Comparison of ENCODE assay signal across 1 fruit fly cellular context in the genomic region with DNA sequence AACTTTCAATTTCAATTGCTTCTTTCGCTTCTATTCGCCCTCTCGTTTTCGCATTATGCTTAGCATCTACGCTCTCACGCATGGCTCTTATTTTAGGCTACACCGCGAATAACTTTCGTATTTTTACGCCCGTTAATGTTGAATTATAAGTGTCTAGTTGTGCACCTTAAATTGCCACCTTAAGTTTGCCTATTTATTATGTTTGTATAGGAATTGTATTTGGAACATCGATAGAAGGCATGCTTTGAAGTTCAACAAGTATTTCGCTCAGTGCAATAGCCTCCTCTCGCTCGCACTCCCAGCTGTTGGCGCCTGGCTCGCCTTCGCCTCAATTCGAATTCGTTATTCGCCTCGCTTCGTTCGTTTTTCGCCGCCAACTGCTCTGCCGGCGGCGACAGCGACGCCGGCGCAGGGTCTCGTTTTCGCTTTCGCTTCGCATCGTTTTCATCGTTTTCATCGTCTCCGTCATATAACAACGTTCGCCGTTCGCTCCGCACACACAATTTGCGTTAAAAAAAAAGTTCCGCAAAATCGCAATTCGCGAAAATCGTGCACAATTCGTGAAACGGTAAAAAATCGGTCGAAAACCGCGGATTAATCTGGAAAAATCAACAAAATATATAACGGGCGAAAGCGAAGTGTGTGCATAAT.
TF ChIP-seq lines count a peak whose summit lies in the region.

No protein-coding gene starts in this region.

TF ChIP-seq in whole organism, embryonic, 481 proteins besides CTCF, POLR2A, EP300 and RAD21 (continued from another document and continues in another):
- TF ChIP-seq NK7.1 (GFP tag; optimal IDR thresholded peaks at IDR 0.05; lab: Kevin White, UChicago) (peak; percentile 97), chif (GFP tag; optimal IDR thresholded peaks at IDR 0.05; lab: Kevin White, UChicago) (peak; percentile 98), CG18764 (GFP tag; optimal IDR thresholded peaks at IDR 0.05; lab: Kevin White, UChicago) (peak; percentile 95), CG7357 (GFP tag; IDR thresholded peaks at IDR 0.05; lab: Robert Waterston, UW) (peak; percentile 91), CG4328 (GFP tag; optimal IDR thresholded peaks at IDR 0.05; lab: Kevin White, UChicago) (peak; percentile 82), CG13624 (GFP tag; optimal IDR thresholded peaks at IDR 0.05; lab: Kevin White, UChicago) (peak; percentile 99), Sox102F (GFP tag; optimal IDR thresholded peaks at IDR 0.05; lab: Kevin White, UChicago) (peak; percentile 98), CG18476 (GFP tag; optimal IDR thresholded peaks at IDR 0.05; lab: Kevin White, UChicago) (peak; percentile 94), row (GFP tag; IDR thresholded peaks at IDR 0.05; lab: Robert Waterston, UW) (peak; percentile 98), CG33213 (GFP tag; optimal IDR thresholded peaks at IDR 0.05; lab: Kevin White, UChicago) (peak; percentile 98), Max (GFP tag; optimal IDR thresholded peaks at IDR 0.05; lab: Kevin White, UChicago) (peak; percentile 96), HmgZ (tag; optimal IDR thresholded peaks at IDR 0.05; lab: Kevin White, UChicago) (peak; percentile 98), Oaz (GFP tag; IDR thresholded peaks at IDR 0.05; lab: Robert Waterston, UW) (peak; percentile 94), CG8924 (tag; optimal IDR thresholded peaks at IDR 0.05; lab: Kevin White, UChicago) (peak; percentile 97), prd (optimal IDR thresholded peaks at IDR 0.05; lab: Kevin White, UChicago) (no peak), prd (GFP tag; IDR thresholded peaks at IDR 0.05; lab: Robert Waterston, UW) (peak; percentile 98), CG7987 (GFP tag; optimal IDR thresholded peaks at IDR 0.05; lab: Kevin White, UChicago) (peak; percentile 93), H2.0 (GFP tag; IDR thresholded peaks at IDR 0.05; lab: Robert Waterston, UW) (peak; percentile 96), CG13775 (GFP tag; optimal IDR thresholded peaks at IDR 0.05; lab: Kevin White, UChicago) (peak; percentile 96), cg (GFP tag; optimal IDR thresholded peaks at IDR 0.05; lab: Kevin White, UChicago) (no peak), Hsf (GFP tag; optimal IDR thresholded peaks at IDR 0.05; lab: Kevin White, UChicago) (peak; percentile 98), pb (GFP tag; optimal IDR thresholded peaks at IDR 0.05; lab: Kevin White, UChicago) (peak; percentile 97), cad (GFP tag; optimal IDR thresholded peaks at IDR 0.05; lab: Kevin White, UChicago) (no peak), CG8944 (GFP tag; optimal IDR thresholded peaks at IDR 0.05; lab: Kevin White, UChicago) (peak; percentile 98), CHES-1-like (GFP tag; optimal IDR thresholded peaks at IDR 0.05; lab: Kevin White, UChicago) (peak; percentile 98), Six4 (GFP tag; optimal IDR thresholded peaks at IDR 0.05; lab: Kevin White, UChicago) (peak; percentile 97), Atf6 (GFP tag; IDR thresholded peaks at IDR 0.05; lab: Robert Waterston, UW) (peak; percentile 98), Aef1 (GFP tag; IDR thresholded peaks at IDR 0.05; lab: Robert Waterston, UW) (peak; percentile 97), Hr39 (optimal IDR thresholded peaks at IDR 0.05; lab: Kevin White, UChicago) (no peak), sd (tag; optimal IDR thresholded peaks at IDR 0.05; lab: Kevin White, UChicago) (peak; percentile 87), ewg (GFP tag; optimal IDR thresholded peaks at IDR 0.05; lab: Kevin White, UChicago) (peak; percentile 95), CG10565 (GFP tag; optimal IDR thresholded peaks at IDR 0.05; lab: Kevin White, UChicago) (peak; percentile 82), CG9876 (GFP tag; optimal IDR thresholded peaks at IDR 0.05; lab: Kevin White, UChicago) (peak; percentile 98), CG16863 (GFP tag; optimal IDR thresholded peaks at IDR 0.05; lab: Kevin White, UChicago) (peak; percentile 98), CG11085 (GFP tag; IDR thresholded peaks at IDR 0.05; lab: Robert Waterston, UW) (peak; percentile 96), z (GFP tag; IDR thresholded peaks at IDR 0.05; lab: Robert Waterston, UW) (peak; percentile 68; the same call in 2 of the 3 replicates), CG6765 (GFP tag; optimal IDR thresholded peaks at IDR 0.05; lab: Kevin White, UChicago) (peak; percentile 90), zen (tag; optimal IDR thresholded peaks at IDR 0.05; lab: Kevin White, UChicago) (peak; percentile 91), otp (GFP tag; IDR thresholded peaks at IDR 0.05; lab: Robert Waterston, UW) (peak; percentile 96), ab (GFP tag; optimal IDR thresholded peaks at IDR 0.05; lab: Kevin White, UChicago) (peak; percentile 95), CG10959 (GFP tag; IDR thresholded peaks at IDR 0.05; lab: Robert Waterston, UW) (peak; percentile 90), CG13424 (tag; optimal IDR thresholded peaks at IDR 0.05; lab: Kevin White, UChicago) (peak; percentile 95), gsb-n (tag; optimal IDR thresholded peaks at IDR 0.05; lab: Kevin White, UChicago) (peak; percentile 91), az2 (GFP tag; optimal IDR thresholded peaks at IDR 0.05; lab: Kevin White, UChicago) (peak; percentile 97), CG5953 (GFP tag; IDR thresholded peaks at IDR 0.05; lab: Robert Waterston, UW) (peak; percentile 96), bab2 (GFP tag; optimal IDR thresholded peaks at IDR 0.05; lab: Kevin White, UChicago) (peak; percentile 98), Awh (GFP tag; IDR thresholded peaks at IDR 0.05; lab: Robert Waterston, UW) (peak; percentile 94), Jarid2 (GFP tag; optimal IDR thresholded peaks at IDR 0.05; lab: Kevin White, UChicago) (peak; percentile 87), CG18599 (GFP tag; optimal IDR thresholded peaks at IDR 0.05; lab: Kevin White, UChicago) (peak; percentile 99), Dref (GFP tag; IDR thresholded peaks at IDR 0.05; lab: Robert Waterston, UW) (peak; percentile 44; the same call in 1 of the 2 replicates), Asciz (GFP tag; optimal IDR thresholded peaks at IDR 0.05; lab: Kevin White, UChicago) (peak; percentile 94), D19A (tag; optimal IDR thresholded peaks at IDR 0.05; lab: Kevin White, UChicago) (peak; percentile 89), Oli (tag; optimal IDR thresholded peaks at IDR 0.05; lab: Kevin White, UChicago) (peak; percentile 97), CG1832 (GFP tag; optimal IDR thresholded peaks at IDR 0.05; lab: Kevin White, UChicago) (peak; percentile 61), so (GFP tag; IDR thresholded peaks at IDR 0.05; lab: Robert Waterston, UW) (peak; percentile 95), nom (GFP tag; optimal IDR thresholded peaks at IDR 0.05; lab: Kevin White, UChicago) (peak; percentile 61), CG16779 (GFP tag; IDR thresholded peaks at IDR 0.05; lab: Robert Waterston, UW) (peak; percentile 91), CG6654 (GFP tag; optimal IDR thresholded peaks at IDR 0.05; lab: Kevin White, UChicago) (peak; percentile 90), pum (GFP tag; optimal IDR thresholded peaks at IDR 0.05; lab: Kevin White, UChicago) (peak; percentile 98), dpn (GFP tag; optimal IDR thresholded peaks at IDR 0.05; lab: Kevin White, UChicago) (peak; percentile 98 to 99), Scr (GFP tag; IDR thresholded peaks at IDR 0.05; lab: Robert Waterston, UW; ENCODE audit: partially characterized antibody) (no peak), scrt (GFP tag; optimal IDR thresholded peaks at IDR 0.05; lab: Kevin White, UChicago) (peak; percentile 94), ap (GFP tag; IDR thresholded peaks at IDR 0.05; lab: Robert Waterston, UW) (peak; percentile 94), salm (tag; optimal IDR thresholded peaks at IDR 0.05; lab: Kevin White, UChicago) (peak; percentile 92), bbx (GFP tag; IDR thresholded peaks at IDR 0.05; lab: Robert Waterston, UW; ENCODE audit: partially characterized antibody) (no peak), seq (GFP tag; IDR thresholded peaks at IDR 0.05; lab: Robert Waterston, UW) (peak; percentile 95), sim (GFP tag; IDR thresholded peaks at IDR 0.05; lab: Robert Waterston, UW) (peak; percentile 94), Ada2b (GFP tag; IDR thresholded peaks at IDR 0.05; lab: Robert Waterston, UW) (peak; percentile 98), C15 (GFP tag; IDR thresholded peaks at IDR 0.05; lab: Robert Waterston, UW) (peak; percentile 91), Hr78 (GFP tag; optimal IDR thresholded peaks at IDR 0.05; lab: Kevin White, UChicago) (peak in 1 of 2 experiments; percentile 74), Neu2 (GFP tag; optimal IDR thresholded peaks at IDR 0.05; lab: Kevin White, UChicago; ENCODE audit: borderline replicate concordance) (peak; percentile 89), slbo (GFP tag; IDR thresholded peaks at IDR 0.05; lab: Robert Waterston, UW) (peak; percentile 99), CG2875 (GFP tag; optimal IDR thresholded peaks at IDR 0.05; lab: Kevin White, UChicago) (peak; percentile 94), Blimp-1 (GFP tag; optimal IDR thresholded peaks at IDR 0.05; lab: Kevin White, UChicago) (peak; percentile 96), CG11093 (GFP tag; IDR thresholded peaks at IDR 0.05; lab: Robert Waterston, UW) (peak; percentile 95), pho (GFP tag; optimal IDR thresholded peaks at IDR 0.05; lab: Kevin White, UChicago) (peak; percentile 98), CG3281 (GFP tag; optimal IDR thresholded peaks at IDR 0.05; lab: Kevin White, UChicago) (peak; percentile 97), zfh2 (GFP tag; optimal IDR thresholded peaks at IDR 0.05; lab: Kevin White, UChicago) (peak; percentile 98), Optix (GFP tag; IDR thresholded peaks at IDR 0.05; lab: Robert Waterston, UW) (peak; percentile 98), vvl (GFP tag; IDR thresholded peaks at IDR 0.05; lab: Robert Waterston, UW) (peak; percentile 98), CG12391 (tag; optimal IDR thresholded peaks at IDR 0.05; lab: Kevin White, UChicago) (peak; percentile 96), Abd-B (GFP tag; optimal IDR thresholded peaks at IDR 0.05; lab: Kevin White, UChicago) (peak; percentile 95), Xrp1 (GFP tag; IDR thresholded peaks at IDR 0.05; lab: Robert Waterston, UW) (peak; percentile 97), nau (GFP tag; optimal IDR thresholded peaks at IDR 0.05; lab: Kevin White, UChicago) (peak; percentile 95), dan (GFP tag; IDR thresholded peaks at IDR 0.05; lab: Robert Waterston, UW) (peak; percentile 86), YL-1 (GFP tag; optimal IDR thresholded peaks at IDR 0.05; lab: Kevin White, UChicago) (peak; percentile 76), CG2129 (GFP tag; IDR thresholded peaks at IDR 0.05; lab: Robert Waterston, UW; ENCODE audit: partially characterized antibody) (no peak), CG12155 (GFP tag; optimal IDR thresholded peaks at IDR 0.05; lab: Kevin White, UChicago) (peak; percentile 97), CG10462 (GFP tag; optimal IDR thresholded peaks at IDR 0.05; lab: Kevin White, UChicago) (peak; percentile 91), pita (GFP tag; optimal IDR thresholded peaks at IDR 0.05; lab: Kevin White, UChicago) (no peak), onecut (GFP tag; IDR thresholded peaks at IDR 0.05; lab: Robert Waterston, UW) (peak; percentile 91), Fer3 (tag; optimal IDR thresholded peaks at IDR 0.05; lab: Kevin White, UChicago) (peak; percentile 97), Atf-2 (GFP tag; optimal IDR thresholded peaks at IDR 0.05; lab: Kevin White, UChicago) (peak; percentile 98), CG14965 (GFP tag; optimal IDR thresholded peaks at IDR 0.05; lab: Kevin White, UChicago; ENCODE audit: borderline replicate concordance) (peak; percentile 90), CG17568 (GFP tag; optimal IDR thresholded peaks at IDR 0.05; lab: Kevin White, UChicago) (peak; percentile 91), CG10267 (tag; optimal IDR thresholded peaks at IDR 0.05; lab: Kevin White, UChicago) (peak; percentile 88), CG8359 (GFP tag; optimal IDR thresholded peaks at IDR 0.05; lab: Kevin White, UChicago; ENCODE audit: borderline replicate concordance) (peak; percentile 87), GATAe (GFP tag; conservative IDR thresholded peaks at IDR 0.05; lab: Robert Waterston, UW) (peak; percentile 86), CG14667 (GFP tag; IDR thresholded peaks at IDR 0.05; lab: Robert Waterston, UW) (peak; percentile 95), fd64A (GFP tag; optimal IDR thresholded peaks at IDR 0.05; lab: Kevin White, UChicago) (peak; percentile 91), ara (GFP tag; IDR thresholded peaks at IDR 0.05; lab: Robert Waterston, UW) (peak; percentile 95), grau (tag; optimal IDR thresholded peaks at IDR 0.05; lab: Kevin White, UChicago) (peak; percentile 96), dmrt99B (tag; optimal IDR thresholded peaks at IDR 0.05; lab: Kevin White, UChicago) (peak; percentile 98), danr (GFP tag; IDR thresholded peaks at IDR 0.05; lab: Robert Waterston, UW) (peak; percentile 95), CG43689 (GFP tag; IDR thresholded peaks at IDR 0.05; lab: Robert Waterston, UW) (peak; percentile 91), CG9932 (GFP tag; IDR thresholded peaks at IDR 0.05; lab: Robert Waterston, UW) (peak; percentile 97), CG3838 (GFP tag; optimal IDR thresholded peaks at IDR 0.05; lab: Kevin White, UChicago) (peak; percentile 90), twi (tag; optimal IDR thresholded peaks at IDR 0.05; lab: Kevin White, UChicago) (peak; percentile 86), repo (GFP tag; optimal IDR thresholded peaks at IDR 0.05; lab: Kevin White, UChicago) (peak; percentile 97), CG4854 (GFP tag; optimal IDR thresholded peaks at IDR 0.05; lab: Kevin White, UChicago) (peak; percentile 97), corto (GFP tag; optimal IDR thresholded peaks at IDR 0.05; lab: Kevin White, UChicago) (peak; percentile 71), Taf1 (GFP tag; IDR thresholded peaks at IDR 0.05; lab: Robert Waterston, UW) (peak; percentile 92), tgo (GFP tag; IDR thresholded peaks at IDR 0.05; lab: Robert Waterston, UW) (peak; percentile 97), tll (GFP tag; optimal IDR thresholded peaks at IDR 0.05; lab: Kevin White, UChicago) (no peak), PHDP (tag; optimal IDR thresholded peaks at IDR 0.05; lab: Kevin White, UChicago) (peak; percentile 97), CG15479 (GFP tag; optimal IDR thresholded peaks at IDR 0.05; lab: Kevin White, UChicago) (no peak), insv (GFP tag; optimal IDR thresholded peaks at IDR 0.05; lab: Kevin White, UChicago) (peak; percentile 1 to 30), B-H1 (GFP tag; IDR thresholded peaks at IDR 0.05; lab: Robert Waterston, UW) (peak; percentile 96), Bteb2 (GFP tag; optimal IDR thresholded peaks at IDR 0.05; lab: Kevin White, UChicago) (peak; percentile 97), CG12236 (GFP tag; optimal IDR thresholded peaks at IDR 0.05; lab: Kevin White, UChicago) (peak; percentile 95), wor (GFP tag; IDR thresholded peaks at IDR 0.05; lab: Robert Waterston, UW) (peak; percentile 96), CG12299 (tag; optimal IDR thresholded peaks at IDR 0.05; lab: Kevin White, UChicago) (peak; percentile 93), Hmr (GFP tag; optimal IDR thresholded peaks at IDR 0.05; lab: Kevin White, UChicago) (peak; percentile 98)
